Fruit fly (Drosophila melanogaster): ENCODE results near the gene CG31301.

CG31301 gene

DNA sequence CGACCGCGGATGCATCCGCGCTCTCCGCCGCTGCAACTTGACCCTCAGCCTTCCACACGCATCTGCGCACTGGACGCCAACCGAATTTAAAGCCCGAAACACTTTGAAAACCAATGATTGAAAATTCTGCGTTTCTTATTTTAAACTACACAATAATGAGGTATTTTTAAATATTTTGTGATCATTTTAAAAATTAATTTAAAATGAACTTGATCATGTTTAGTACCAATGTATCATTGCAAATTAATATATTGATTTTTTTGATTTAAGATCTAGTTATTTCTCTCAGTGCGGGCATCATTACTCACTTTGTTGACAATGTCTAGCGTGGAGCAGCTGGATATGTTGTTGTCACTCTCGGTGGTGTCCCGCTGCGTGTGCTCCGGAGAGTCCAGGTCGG is 20.8 kb downstream of the CG31301 start (continued):
- TF ChIP-seq CG14710 (tag; optimal IDR thresholded peaks at IDR 0.05) (peak; percentile 23), sens (GFP tag) (peak; percentile 75), odd (GFP tag; optimal IDR thresholded peaks at IDR 0.05) (no peak), row (GFP tag; IDR thresholded peaks at IDR 0.05) (peak; percentile 74), Ets97D (GFP tag; optimal IDR thresholded peaks at IDR 0.05) (no peak), sob (GFP tag; IDR thresholded peaks at IDR 0.05) (no peak), prd (optimal IDR thresholded peaks at IDR 0.05) (no peak), prd (GFP tag; IDR thresholded peaks at IDR 0.05) (peak; percentile 40; the same call in 2 of the 3 replicates), CG2875 (GFP tag; optimal IDR thresholded peaks at IDR 0.05) (no peak), CG17359 (tag; optimal IDR thresholded peaks at IDR 0.05) (peak; percentile 45), ranshi (GFP tag; IDR thresholded peaks at IDR 0.05) (peak; percentile 41; the same call in 1 of the 2 replicates), Atf6 (GFP tag; IDR thresholded peaks at IDR 0.05) (0 out of 2 replicates have a peak, but pooled peaks have one; percentile 10), gsb-n (tag; optimal IDR thresholded peaks at IDR 0.05) (no peak), CG32532 (GFP tag; IDR thresholded peaks at IDR 0.05) (peak; percentile 37; the same call in 1 of the 2 replicates), CG17328 (GFP tag; IDR thresholded peaks at IDR 0.05) (peak; percentile 59), HLH3B (GFP tag; IDR thresholded peaks at IDR 0.05) (peak; percentile 64; the same call in 1 of the 2 replicates), Hey (tag; optimal IDR thresholded peaks at IDR 0.05) (no peak), CG3847 (GFP tag; IDR thresholded peaks at IDR 0.05) (no peak; the same call in 1 of the 2 replicates), Spps (tag; optimal IDR thresholded peaks at IDR 0.05) (no peak), wek (GFP tag; optimal IDR thresholded peaks at IDR 0.05) (no peak), Hand (GFP tag; optimal IDR thresholded peaks at IDR 0.05) (no peak), HLH4C (GFP tag; IDR thresholded peaks at IDR 0.05; ENCODE audit: partially characterized antibody) (no peak), Doc2 (GFP tag; IDR thresholded peaks at IDR 0.05) (no peak), zf30C (GFP tag; optimal IDR thresholded peaks at IDR 0.05) (peak; percentile 56), nmo (GFP tag; optimal IDR thresholded peaks at IDR 0.05) (peak; percentile 31), CG6689 (GFP tag; IDR thresholded peaks at IDR 0.05) (0 out of 2 replicates have a peak, but pooled peaks have one; percentile 29), pfk (GFP tag; optimal IDR thresholded peaks at IDR 0.05) (no peak), CG8765 (GFP tag; IDR thresholded peaks at IDR 0.05) (no peak), Optix (GFP tag; IDR thresholded peaks at IDR 0.05) (no peak), HmgZ (tag; optimal IDR thresholded peaks at IDR 0.05) (peak; percentile 29), chinmo (GFP tag; IDR thresholded peaks at IDR 0.05; ENCODE audit: partially characterized antibody) (no peak), phol (tag; optimal IDR thresholded peaks at IDR 0.05) (peak; percentile 32), ci (GFP tag; IDR thresholded peaks at IDR 0.05) (no peak; the same call in 2 of the 3 replicates), twi (tag; optimal IDR thresholded peaks at IDR 0.05) (no peak), Xrp1 (GFP tag; IDR thresholded peaks at IDR 0.05) (peak; percentile 41; the same call in 1 of the 2 replicates), CG11560 (tag; IDR thresholded peaks at IDR 0.05) (no peak), ssp (GFP tag; IDR thresholded peaks at IDR 0.05) (0 out of 2 replicates have a peak, but pooled peaks have one; percentile 27), fd3F (GFP tag; optimal IDR thresholded peaks at IDR 0.05) (peak; percentile 8), stc (GFP tag; IDR thresholded peaks at IDR 0.05) (0 out of 2 replicates have a peak, but pooled peaks have one; percentile 27), CG14014 (GFP tag; IDR thresholded peaks at IDR 0.05) (peak; percentile 49; the same call in 1 of the 2 replicates), H2.0 (GFP tag; IDR thresholded peaks at IDR 0.05) (peak; percentile 23; the same call in 1 of the 2 replicates), eve (GFP tag; optimal IDR thresholded peaks at IDR 0.05) (no peak), CG18764 (GFP tag; optimal IDR thresholded peaks at IDR 0.05) (no peak), abd-A (tag; optimal IDR thresholded peaks at IDR 0.05) (no peak), CG13424 (tag; optimal IDR thresholded peaks at IDR 0.05) (peak; percentile 40), p53 (GFP tag; optimal IDR thresholded peaks at IDR 0.05) (no peak), grau (tag; optimal IDR thresholded peaks at IDR 0.05) (peak; percentile 51), CG17829 (tag; optimal IDR thresholded peaks at IDR 0.05) (peak; percentile 40), cato (GFP tag; optimal IDR thresholded peaks at IDR 0.05; ENCODE audit: borderline replicate concordance) (no peak), Tbp (GFP tag; optimal IDR thresholded peaks at IDR 0.05) (no peak), Ptx1 (GFP tag; IDR thresholded peaks at IDR 0.05) (peak; percentile 39; the same call in 1 of the 2 replicates)
